Fruit fly (Drosophila melanogaster) S2 (cell line): Measurements from ENCODE around the gene TRAM.

ENCODE experiments used
- CG8478 ChIP-seq: fragments of >200 bp; optimal IDR thresholded peaks from 2 replicates; lab custom pipeline; 2018
- CTCF ChIP-seq, 2 experiments: fragments of >200 bp; optimal IDR thresholded peaks; 2 replicates each; lab custom pipeline; 2018

Gene TRAM

DNA sequence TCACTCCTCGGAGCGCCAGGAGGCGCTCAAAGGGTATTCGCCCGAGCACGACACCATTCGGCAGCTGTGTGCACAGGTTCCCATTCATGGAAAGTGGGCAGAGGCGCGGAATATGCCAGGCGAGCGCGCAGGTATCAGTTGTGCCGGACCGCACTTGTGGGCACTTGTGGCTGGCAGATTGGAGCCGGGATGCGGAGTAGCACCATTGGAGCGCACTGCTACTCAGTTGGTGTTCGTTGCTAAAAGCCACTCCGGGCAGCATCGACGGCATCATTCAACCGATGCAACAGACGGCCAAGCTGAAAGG lies 822 bp downstream of the TRAM start:
- no peak for TF ChIP-seq CG8478 (lab: Kevin White, UChicago)
- TF ChIP-seq CTCF (optimal IDR thresholded peaks at IDR 0.05; lab: Kevin White, UChicago), result no peak

DNA sequence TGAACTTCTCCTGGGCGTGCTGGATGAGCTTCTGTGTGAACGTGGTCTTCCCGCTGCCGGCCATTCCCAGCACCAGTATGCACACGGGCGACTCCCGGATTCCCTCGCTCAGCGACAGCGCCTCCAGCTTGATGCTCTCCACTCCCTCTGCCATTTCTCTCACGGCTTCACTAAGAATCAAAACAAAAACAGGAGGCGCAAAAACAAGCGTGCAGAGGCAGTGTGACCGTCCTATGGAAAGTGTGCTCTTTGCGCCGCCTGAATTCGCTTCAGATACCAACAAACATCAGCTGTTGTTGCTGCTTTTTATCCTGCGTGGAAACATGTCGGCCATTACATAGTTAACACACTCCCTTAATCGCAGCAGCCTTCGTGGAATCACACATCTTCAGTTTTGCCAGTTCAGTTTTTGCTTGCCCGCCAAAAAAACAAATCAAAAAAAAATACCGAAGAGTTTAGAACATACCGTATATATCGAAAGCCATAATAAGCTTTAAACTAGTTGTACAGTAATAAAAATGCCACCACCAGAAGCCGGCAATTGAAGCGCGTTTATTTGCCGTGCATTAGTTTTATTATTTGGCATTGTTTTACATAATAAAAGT lies 5.7 kb downstream of the TRAM start, which contains the start of the genes CG3704 and mus81:
Gene CG3704 (minus strand): TSS at position 226 of the 605 bp plus-strand sequence.
Gene mus81 (plus strand): TSS at position 496 of the 605 bp plus-strand sequence.
- TF ChIP-seq CG8478 (lab: Kevin White, UChicago) (no peak), CTCF (optimal IDR thresholded peaks at IDR 0.05; lab: Kevin White, UChicago) (no peak)

DNA sequence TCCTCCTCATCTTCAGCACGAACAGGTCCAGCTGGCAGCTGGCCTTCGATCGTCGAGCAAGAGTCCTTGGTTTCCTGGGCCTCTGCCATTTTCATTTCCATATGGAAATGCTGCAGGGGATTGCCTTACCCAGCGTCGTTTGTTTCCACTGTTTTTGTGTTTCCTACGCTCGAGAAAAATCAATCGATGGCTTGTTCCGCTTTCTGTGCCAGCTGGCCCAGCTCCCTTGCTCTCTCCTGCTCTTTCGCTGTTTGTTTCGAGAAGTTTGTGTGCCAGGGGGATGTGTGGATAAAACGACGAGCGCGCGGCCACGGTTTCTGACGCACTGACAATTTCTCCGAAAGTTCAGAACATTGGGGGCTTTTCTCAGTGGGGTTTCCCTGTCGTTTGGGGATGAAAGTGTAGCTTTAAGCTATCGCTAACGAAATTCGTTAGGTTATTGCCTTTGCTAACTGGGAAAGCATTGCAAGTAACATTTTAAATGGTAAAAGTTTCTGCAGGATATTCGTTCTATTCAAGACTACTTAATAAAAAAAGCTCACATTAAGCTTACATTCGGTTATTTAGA lies 10.5 kb downstream of the TRAM start, which contains the start of gene CG3703:
Gene CG3703 (minus strand): TSS at position 328 of the 568 bp plus-strand sequence.
- TF ChIP-seq CG8478 (lab: Kevin White, UChicago), result no peak
- TF ChIP-seq CTCF (optimal IDR thresholded peaks at IDR 0.05; lab: Kevin White, UChicago), result no peak

DNA sequence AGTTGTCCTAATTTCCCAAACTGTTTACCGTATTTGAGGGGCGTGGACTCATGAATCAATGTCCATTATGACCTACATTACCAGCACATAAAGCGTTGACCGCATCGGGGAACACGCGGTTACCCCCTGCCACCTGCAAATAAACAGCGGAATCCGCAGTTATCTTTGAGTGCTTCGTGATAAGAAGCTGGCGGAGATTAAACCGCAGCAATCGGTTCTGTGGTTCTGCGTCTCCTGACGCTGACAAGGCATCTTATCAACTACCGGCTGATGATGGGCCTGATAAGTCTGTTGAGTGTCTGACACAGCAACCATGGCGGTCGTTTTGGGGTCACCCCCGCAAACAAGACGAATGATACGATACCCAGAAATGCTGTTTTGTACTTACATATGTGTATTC lies 11.1 kb downstream of the TRAM start:
- TF ChIP-seq CG8478 (lab: Kevin White, UChicago) (no peak), CTCF (optimal IDR thresholded peaks at IDR 0.05; lab: Kevin White, UChicago) (no peak)

DNA sequence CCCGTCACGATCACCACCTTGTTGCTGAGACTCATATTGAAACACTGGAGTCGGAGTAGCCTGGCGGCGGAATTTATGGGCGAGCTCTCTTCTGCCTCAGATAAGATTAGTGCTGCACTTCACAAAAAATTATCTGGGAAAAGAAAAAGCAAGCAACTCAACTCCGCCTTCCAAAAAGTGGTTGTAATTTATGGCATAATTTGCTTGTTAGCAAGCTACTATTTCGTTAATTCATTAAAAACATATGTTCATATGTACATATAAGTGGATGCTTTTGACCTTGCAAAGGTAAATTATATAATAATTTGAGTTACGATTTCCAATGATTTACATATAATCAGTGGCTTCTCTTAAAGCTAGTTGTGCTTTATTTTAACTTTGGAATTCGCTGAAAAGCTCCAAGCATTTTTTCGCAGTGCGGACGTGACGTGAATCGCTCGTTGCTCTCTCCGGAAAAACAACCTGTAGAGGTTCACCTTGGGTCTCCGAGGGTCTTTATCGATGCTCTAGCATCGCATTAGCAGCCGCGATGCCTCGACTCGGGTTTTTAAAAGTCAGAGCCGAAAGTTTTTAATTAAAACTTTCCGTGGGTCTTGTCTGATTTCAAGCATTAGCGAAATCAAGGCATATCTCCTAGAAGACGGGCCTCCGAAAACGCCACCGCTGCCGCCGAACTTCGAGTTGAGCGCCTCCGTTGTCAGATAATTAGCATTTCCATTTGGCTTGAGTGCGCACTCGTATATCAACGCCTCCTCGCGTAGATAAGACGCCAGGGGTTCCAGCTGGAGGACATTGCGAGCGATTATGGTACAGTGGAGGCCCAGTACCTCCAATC lies 12.6 kb downstream of the TRAM start, which contains the start of gene CG3699:
Gene CG3699 (minus strand): TSS at position 51 of the 835 bp plus-strand sequence.
- TF ChIP-seq CG8478 (lab: Kevin White, UChicago) (no peak), CTCF (optimal IDR thresholded peaks at IDR 0.05; lab: Kevin White, UChicago) (no peak)

DNA sequence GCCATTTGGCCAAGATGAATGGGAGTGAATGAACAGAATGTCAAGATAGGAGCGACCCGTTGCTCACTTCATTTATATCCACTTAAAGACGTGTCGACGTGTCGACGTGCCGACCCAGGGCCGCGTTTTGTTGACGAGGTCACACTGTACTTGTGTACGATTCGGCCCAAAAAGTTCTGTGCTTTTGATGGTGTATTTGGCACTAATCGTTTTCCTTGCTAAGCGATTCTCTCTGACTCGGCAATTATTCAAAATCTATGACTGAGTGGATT lies 13.2 kb downstream of the TRAM start:
- no peak for TF ChIP-seq CTCF (optimal IDR thresholded peaks at IDR 0.05; lab: Kevin White, UChicago)
- no peak for TF ChIP-seq CG8478 (lab: Kevin White, UChicago)

DNA sequence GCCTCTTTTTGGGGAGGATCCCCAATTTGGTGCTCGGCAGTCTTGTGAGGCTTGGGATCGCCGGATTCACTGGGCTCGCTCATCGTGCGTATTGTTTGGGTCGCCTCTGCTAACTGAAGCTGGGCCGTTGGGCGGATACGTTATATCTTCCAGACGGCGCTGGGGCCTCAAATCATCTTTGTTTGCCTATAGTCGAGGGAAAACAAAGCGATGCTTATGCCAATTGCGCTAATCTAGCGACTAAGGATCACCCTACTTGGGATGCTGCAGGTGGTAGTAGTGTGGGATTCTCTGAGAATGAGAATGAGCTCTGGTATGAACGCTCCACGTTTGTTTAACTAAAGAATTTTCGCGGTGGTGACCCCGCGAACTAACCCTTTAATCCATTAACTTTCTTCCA lies 16.8 kb downstream of the TRAM start, which contains the start of gene CG3690:
Gene CG3690 (minus strand): TSS at position 101 of the 400 bp plus-strand sequence.
- TF ChIP-seq CTCF (optimal IDR thresholded peaks at IDR 0.05; lab: Kevin White, UChicago), result no peak
- no peak for TF ChIP-seq CG8478 (lab: Kevin White, UChicago)

DNA sequence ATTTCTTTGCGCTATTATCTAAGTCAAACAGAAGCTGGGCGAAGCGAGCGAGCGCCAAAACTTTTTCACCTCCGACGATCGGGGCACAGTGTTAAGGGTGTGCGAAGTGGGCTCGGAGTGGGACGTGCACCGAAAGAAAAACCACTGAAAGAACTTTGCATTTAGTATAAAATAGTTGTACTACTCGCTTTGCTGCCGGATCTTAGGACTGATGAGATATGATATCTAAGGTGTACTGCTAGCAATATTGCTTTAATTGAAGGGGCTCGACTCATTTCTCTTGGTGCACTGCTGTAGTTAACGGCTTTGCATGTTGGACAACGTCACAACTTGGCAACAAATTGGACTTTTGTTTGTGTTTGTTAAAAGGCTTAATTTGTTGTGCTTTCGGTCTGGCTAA lies 18.8 kb downstream of the TRAM start:
- no peak for TF ChIP-seq CG8478 (lab: Kevin White, UChicago)

DNA sequence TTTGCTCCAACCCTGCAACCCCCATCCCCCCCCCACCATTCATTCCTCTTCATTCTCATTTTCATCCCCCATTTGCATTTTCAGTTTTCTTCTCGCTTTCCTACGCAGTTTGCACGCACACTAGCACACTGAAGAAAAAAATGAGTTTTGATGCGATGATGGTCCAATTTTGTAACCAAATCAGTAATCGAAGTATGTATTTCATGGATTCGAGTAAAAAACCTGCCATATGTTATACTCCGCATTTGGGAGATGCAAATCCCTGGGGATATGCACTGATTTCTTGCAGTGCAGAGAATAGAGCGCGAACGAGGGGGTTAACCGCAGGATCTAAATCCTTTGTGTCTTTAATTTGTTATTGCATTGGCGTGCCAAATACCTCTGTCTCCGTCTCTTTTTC lies 20.8 kb downstream of the TRAM start:
- no peak for TF ChIP-seq CG8478 (lab: Kevin White, UChicago)
- no peak for TF ChIP-seq CTCF (optimal IDR thresholded peaks at IDR 0.05; lab: Kevin White, UChicago)

DNA sequence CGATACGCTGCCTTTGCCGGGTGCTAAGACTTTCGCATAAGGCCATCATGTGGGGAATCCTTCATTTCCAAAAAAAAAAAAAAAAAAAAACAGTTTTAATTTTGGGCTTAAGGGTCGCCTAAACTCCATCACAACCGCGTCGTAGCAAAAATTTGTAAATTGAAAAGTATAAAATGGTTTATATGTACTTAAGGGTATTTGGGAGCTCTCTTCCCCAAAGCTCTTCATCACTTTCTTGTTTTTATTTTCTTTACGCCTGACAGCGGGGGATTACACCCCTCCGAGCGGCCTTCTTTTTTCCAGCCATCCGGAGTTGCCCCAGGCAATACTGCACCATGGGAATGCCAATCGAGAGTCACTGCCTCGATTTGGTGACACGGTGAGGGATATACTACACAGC lies 29.0 kb downstream of the TRAM start:
- TF ChIP-seq CG8478 (lab: Kevin White, UChicago) (no peak), CTCF (optimal IDR thresholded peaks at IDR 0.05; lab: Kevin White, UChicago) (no peak)

DNA sequence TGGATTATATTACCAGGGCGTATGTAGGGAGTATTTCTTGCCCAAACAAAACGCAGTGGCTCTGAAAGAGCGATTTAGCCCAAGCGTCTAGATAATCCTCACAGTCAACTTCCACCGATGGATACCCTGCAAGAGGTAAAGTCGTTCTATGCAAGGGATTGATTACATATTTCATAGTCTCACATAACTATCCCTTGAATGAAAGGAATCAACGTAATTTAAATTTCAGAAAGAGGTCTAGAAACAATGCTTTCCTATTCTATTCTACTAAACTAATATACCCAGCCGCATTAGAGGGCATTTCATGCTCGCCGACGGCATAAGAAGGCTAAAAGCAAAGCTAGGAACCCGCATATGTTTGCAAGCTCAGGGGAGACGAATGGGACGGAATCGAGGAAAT lies 31.8 kb downstream of the TRAM start:
- TF ChIP-seq CTCF (optimal IDR thresholded peaks at IDR 0.05; lab: Kevin White, UChicago) (no peak), CG8478 (lab: Kevin White, UChicago) (no peak)

DNA sequence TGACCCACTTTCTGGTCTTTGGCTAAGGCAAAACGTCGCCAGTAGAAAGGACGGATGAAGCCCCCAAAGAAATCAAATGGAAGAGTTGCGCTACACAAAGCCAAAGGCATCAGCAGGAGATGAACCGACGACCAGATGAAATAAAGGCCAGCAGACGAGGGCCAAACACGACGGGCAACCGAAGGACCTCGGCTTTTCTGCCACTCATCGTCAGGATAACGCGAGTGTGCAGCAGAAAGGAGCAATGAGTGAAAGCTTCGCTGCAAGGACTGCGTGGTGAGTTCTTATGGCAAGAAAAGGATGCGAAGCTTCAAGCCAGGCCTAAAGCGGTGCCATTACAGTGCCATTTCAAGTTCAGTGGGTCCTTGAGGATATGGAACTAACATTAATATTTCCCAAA lies 50.9 kb downstream of the TRAM start:
- TF ChIP-seq CG8478 (lab: Kevin White, UChicago), result no peak
- TF ChIP-seq CTCF (optimal IDR thresholded peaks at IDR 0.05; lab: Kevin White, UChicago), result no peak
